Fruit fly (Drosophila melanogaster) whole organism, embryonic: Measurements from ENCODE around the gene Reg-2.

Experiments used
- Bdp1 ChIP-seq: fragments of 200-800 bp; sonication (Bioruptor generic); optimal IDR thresholded peaks from 3 replicates; lab custom pipeline; 2016; ENCODE audit warnings: missing biosample characterization, missing genetic modification characterization
- CG10267 ChIP-seq: fragments of 200-800 bp; sonication (Bioruptor generic); optimal IDR thresholded peaks from 2 replicates; lab custom pipeline; 2018; ENCODE audit warnings: missing biosample characterization, mild to moderate bottlenecking, missing genetic modification characterization, moderate library complexity
- CG12155 ChIP-seq: fragments of 200-800 bp; sonication (Bioruptor generic); optimal IDR thresholded peaks from 3 replicates; lab custom pipeline; 2016; ENCODE audit warnings: missing biosample characterization, missing genetic modification characterization
- CG12942 ChIP-seq: fragments of 200-800 bp; sonication (Bioruptor generic); optimal IDR thresholded peaks from 3 replicates; lab custom pipeline; 2016; ENCODE audit warnings: missing biosample characterization, missing genetic modification characterization
- CG13424 ChIP-seq: fragments of 200-800 bp; sonication (Bioruptor generic); optimal IDR thresholded peaks from 2 replicates; lab custom pipeline; 2019; ENCODE audit warnings: missing biosample characterization, mild to moderate bottlenecking, missing genetic modification characterization, moderate library complexity
- CG14667 ChIP-seq: fragments of 200-800 bp; sonication (Bioruptor generic); IDR thresholded peaks from 2 replicates; pipeline ENCODE4 v1.3.6; 2022; ENCODE audit warnings: missing biosample characterization, missing genetic modification characterization
- CG17612 ChIP-seq: fragments of 200-800 bp; sonication (Bioruptor generic); IDR thresholded peaks from 2 replicates; pipeline ENCODE4 v1.3.6; 2022; ENCODE audit warnings: missing biosample characterization, missing genetic modification characterization
- CG17829 ChIP-seq: fragments of 200-800 bp; optimal IDR thresholded peaks from 2 replicates; lab custom pipeline; 2019; ENCODE audit warnings: missing biosample characterization, mild to moderate bottlenecking, missing genetic modification characterization, moderate library complexity
- CG2875 ChIP-seq: fragments of 200-800 bp; sonication (Bioruptor generic); optimal IDR thresholded peaks from 2 replicates; lab custom pipeline; 2017; ENCODE audit warnings: missing biosample characterization, mild to moderate bottlenecking, missing genetic modification characterization, missing genetic modification reagents
- CG3163 ChIP-seq: fragments of 200-800 bp; sonication (Bioruptor generic); optimal IDR thresholded peaks from 3 replicates; lab custom pipeline; 2016; ENCODE audit warnings: missing biosample characterization, missing genetic modification characterization
- CG4424 ChIP-seq: fragments of 200-800 bp; sonication (Bioruptor generic); optimal IDR thresholded peaks from 3 replicates; lab custom pipeline; 2016; ENCODE audit warnings: missing biosample characterization, missing genetic modification characterization
- CG4730 ChIP-seq: fragments of 200-800 bp; sonication (Bioruptor generic); IDR thresholded peaks from 2 replicates; pipeline ENCODE4 v1.3.6; 2022; ENCODE audit warnings: missing biosample characterization, missing genetic modification characterization
- CG7357 ChIP-seq: fragments of 200-800 bp; sonication (Bioruptor generic); IDR thresholded peaks from 3 replicates; pipeline ENCODE4 v1.3.6; 2022; ENCODE audit warnings: missing biosample characterization, missing genetic modification characterization
- CG8290 ChIP-seq, 3 experiments: fragments of 200-800 bp; sonication (Bioruptor generic); optimal IDR thresholded peaks; 2 replicates each; lab custom pipeline; 2016 to 2019; ENCODE audit warnings: missing biosample characterization in 3 of 3, missing genetic modification characterization in 3 of 3, mild to moderate bottlenecking in 2 of 3, moderate library complexity in 1 of 3
- CG8765 ChIP-seq: fragments of 200-800 bp; sonication (Bioruptor generic); IDR thresholded peaks from 2 replicates; pipeline ENCODE4 v1.3.6; 2022; ENCODE audit warnings: missing biosample characterization, missing genetic modification characterization
- CTCF ChIP-seq: fragments of 200-800 bp; sonication (Bioruptor generic); optimal IDR thresholded peaks from 2 replicates; lab custom pipeline; 2017; ENCODE audit warnings: missing biosample characterization, mild to moderate bottlenecking, missing genetic modification characterization, moderate library complexity
- Dbx ChIP-seq: fragments of 200-800 bp; sonication (Bioruptor generic); IDR thresholded peaks from 3 replicates; pipeline ENCODE4 v1.3.6; 2022; ENCODE audit warnings: missing biosample characterization, missing genetic modification characterization
- Dip3 ChIP-seq: fragments of 200-800 bp; sonication (Bioruptor generic); optimal IDR thresholded peaks from 3 replicates; lab custom pipeline; 2016; ENCODE audit warnings: missing biosample characterization, missing genetic modification characterization
- Doc3 ChIP-seq: fragments of 200-800 bp; sonication (Bioruptor generic); IDR thresholded peaks from 3 replicates; pipeline ENCODE4 v1.3.6; 2022; ENCODE audit warnings: missing biosample characterization, missing genetic modification characterization; ENCODE audit not compliant: partially characterized antibody
- Ets65A ChIP-seq: fragments of 200-800 bp; sonication (Bioruptor generic); peaks from one replicate; lab custom pipeline; 2016; ENCODE audit warnings: missing biosample characterization, missing genetic modification characterization
- GATAe ChIP-seq: fragments of 200-800 bp; sonication (Bioruptor generic); conservative IDR thresholded peaks from 2 replicates; pipeline ENCODE4 v1.3.6; 2022; ENCODE audit warnings: missing biosample characterization, missing genetic modification characterization
- HLH4C ChIP-seq: fragments of 200-800 bp; sonication (Bioruptor generic); IDR thresholded peaks from 3 replicates; pipeline ENCODE4 v1.3.6; 2022; ENCODE audit warnings: missing biosample characterization, missing genetic modification characterization; ENCODE audit not compliant: partially characterized antibody
- Hand ChIP-seq: fragments of 200-800 bp; sonication (Bioruptor generic); optimal IDR thresholded peaks from 2 replicates; lab custom pipeline; 2017; ENCODE audit warnings: mild to moderate bottlenecking, missing biosample characterization, missing genetic modification reagents, missing genetic modification characterization
- NfI ChIP-seq: fragments of 200-800 bp; sonication (Bioruptor generic); optimal IDR thresholded peaks from 3 replicates; lab custom pipeline; 2018; ENCODE audit warnings: missing biosample characterization, mild to moderate bottlenecking, missing genetic modification characterization, moderate library complexity
- Spps ChIP-seq: fragments of 200-800 bp; sonication (Bioruptor generic); optimal IDR thresholded peaks from 2 replicates; lab custom pipeline; 2018; ENCODE audit warnings: missing biosample characterization, mild to moderate bottlenecking, missing genetic modification characterization
- TFAM ChIP-seq: fragments of 200-800 bp; sonication (Bioruptor generic); optimal IDR thresholded peaks from 2 replicates; lab custom pipeline; 2017; ENCODE audit warnings: missing biosample characterization, missing genetic modification characterization, inconsistent platforms
- al ChIP-seq: fragments of 200-800 bp; sonication (Bioruptor generic); IDR thresholded peaks from 2 replicates; pipeline ENCODE4 v1.3.6; 2022; ENCODE audit warnings: missing biosample characterization, missing genetic modification characterization
- amos ChIP-seq: fragments of 200-800 bp; sonication (Bioruptor generic); IDR thresholded peaks from 2 replicates; pipeline ENCODE4 v1.3.6; 2022; ENCODE audit warnings: missing biosample characterization, missing genetic modification characterization; ENCODE audit not compliant: partially characterized antibody
- ap ChIP-seq: fragments of 200-800 bp; sonication (Bioruptor generic); IDR thresholded peaks from 2 replicates; pipeline ENCODE4 v1.3.6; 2022; ENCODE audit warnings: missing biosample characterization, missing genetic modification characterization
- bsh ChIP-seq, 2 experiments: fragments of 200-800 bp; sonication (Bioruptor generic); optimal IDR thresholded peaks; 2 replicates each; lab custom pipeline; 2017 to 2018; ENCODE audit warnings: mild to moderate bottlenecking in 2 of 2, missing biosample characterization in 2 of 2, missing genetic modification characterization in 2 of 2, moderate library complexity in 1 of 2
- cad ChIP-seq: fragments of >200 bp; optimal IDR thresholded peaks from 2 replicates; lab custom pipeline; 2017; ENCODE audit warnings: missing biosample characterization, missing genetic modification characterization
- chm ChIP-seq: fragments of 200-800 bp; sonication (Bioruptor generic); IDR thresholded peaks from 2 replicates; pipeline ENCODE4 v1.3.6; 2022; ENCODE audit warnings: missing biosample characterization, missing genetic modification characterization
- dan ChIP-seq: fragments of 200-800 bp; sonication (Bioruptor generic); IDR thresholded peaks from 2 replicates; pipeline ENCODE4 v1.3.6; 2022; ENCODE audit warnings: missing biosample characterization, missing genetic modification characterization
- disco-r ChIP-seq: fragments of 200-800 bp; sonication (Bioruptor generic); optimal IDR thresholded peaks from 2 replicates; lab custom pipeline; 2016; ENCODE audit warnings: missing biosample characterization, missing genetic modification characterization
- emc ChIP-seq: fragments of 200-800 bp; sonication (Bioruptor generic); optimal IDR thresholded peaks from 2 replicates; lab custom pipeline; 2016; ENCODE audit warnings: missing biosample characterization, missing genetic modification characterization
- ems ChIP-seq: fragments of 200-800 bp; sonication (Bioruptor generic); optimal IDR thresholded peaks from 3 replicates; lab custom pipeline; 2016; ENCODE audit warnings: missing biosample characterization, missing genetic modification characterization
- fd64A ChIP-seq: fragments of 200-800 bp; sonication (Bioruptor generic); optimal IDR thresholded peaks from 3 replicates; lab custom pipeline; 2018; ENCODE audit warnings: missing biosample characterization, mild to moderate bottlenecking, missing genetic modification characterization
- inv ChIP-seq: fragments of 200-800 bp; sonication (Bioruptor generic); IDR thresholded peaks from 2 replicates; pipeline ENCODE4 v1.3.6; 2022; ENCODE audit warnings: missing biosample characterization, missing genetic modification characterization; ENCODE audit not compliant: partially characterized antibody
- jigr1 ChIP-seq: fragments of 200-800 bp; sonication (Bioruptor generic); IDR thresholded peaks from 3 replicates; pipeline ENCODE4 v1.3.6; 2022; ENCODE audit warnings: missing biosample characterization, missing genetic modification characterization
- nerfin-2 ChIP-seq: fragments of 200-800 bp; sonication (Bioruptor generic); IDR thresholded peaks from 2 replicates; pipeline ENCODE4 v1.3.6; 2022; ENCODE audit warnings: missing biosample characterization, missing genetic modification characterization; ENCODE audit not compliant: partially characterized antibody
- ranshi ChIP-seq: fragments of 200-800 bp; sonication (Bioruptor generic); IDR thresholded peaks from 2 replicates; pipeline ENCODE4 v1.3.6; 2022; ENCODE audit warnings: missing biosample characterization, missing genetic modification characterization
- shn ChIP-seq: fragments of 200-800 bp; sonication (Bioruptor generic); optimal IDR thresholded peaks from 3 replicates; lab custom pipeline; 2016; ENCODE audit warnings: missing biosample characterization, missing genetic modification characterization
- so ChIP-seq: fragments of 200-800 bp; sonication (Bioruptor generic); IDR thresholded peaks from 3 replicates; pipeline ENCODE4 v1.3.6; 2022; ENCODE audit warnings: missing biosample characterization, missing genetic modification characterization
- ssp ChIP-seq: fragments of 200-800 bp; sonication (Bioruptor generic); IDR thresholded peaks from 2 replicates; pipeline ENCODE4 v1.3.6; 2022; ENCODE audit warnings: missing biosample characterization, missing genetic modification characterization
- tup ChIP-seq: fragments of 200-800 bp; sonication (Bioruptor generic); optimal IDR thresholded peaks from 2 replicates; lab custom pipeline; 2016; ENCODE audit warnings: missing biosample characterization, mild to moderate bottlenecking, missing genetic modification characterization, moderate library complexity
- usp ChIP-seq: fragments of >200 bp; optimal IDR thresholded peaks from 2 replicates; lab custom pipeline; 2017; ENCODE audit warnings: missing biosample characterization, missing genetic modification characterization
- zen ChIP-seq: fragments of 200-800 bp; sonication (Bioruptor generic); optimal IDR thresholded peaks from 3 replicates; lab custom pipeline; 2018; ENCODE audit warnings: missing biosample characterization, mild to moderate bottlenecking, missing genetic modification characterization, moderate library complexity
- zen2 ChIP-seq: fragments of 200-800 bp; sonication (Bioruptor generic); IDR thresholded peaks from 3 replicates; pipeline ENCODE4 v1.3.6; 2022; ENCODE audit warnings: missing biosample characterization, missing genetic modification characterization; ENCODE audit not compliant: partially characterized antibody

The Reg-2 gene

dm6 chr3L:629916-630663, 23.7 kb upstream of the Reg-2 start (continued):
- TF ChIP-seq Dip3 (GFP tag; lab: Kevin White, UChicago) (peak; percentile 9), ap (GFP tag; lab: Robert Waterston, UW) (0 out of 2 replicates have a peak, but pooled peaks have one; percentile 45), NfI (GFP tag; lab: Kevin White, UChicago) (peak; percentile 63), CG4424 (GFP tag; lab: Kevin White, UChicago) (peak; percentile 49), CG17829 (tag; lab: Kevin White, UChicago) (peak; percentile 7), ranshi (GFP tag; lab: Robert Waterston, UW) (0 out of 2 replicates have a peak, but pooled peaks have one; percentile 55), cad (no peak)

dm6 chr3L:629353-629915, 23.1 kb upstream of the Reg-2 start:
- no peak for TF ChIP-seq CG2875 (GFP tag; lab: Kevin White, UChicago)
- TF ChIP-seq GATAe (GFP tag; lab: Robert Waterston, UW), result no peak
- peak; percentile 27; the same call in 1 of the 3 replicates for TF ChIP-seq Dbx (GFP tag; lab: Robert Waterston, UW)
- no peak for TF ChIP-seq CG8290 (GFP tag; optimal IDR thresholded peaks at IDR 0.05; lab: Kevin White, UChicago)
- TF ChIP-seq CG8290 (tag; optimal IDR thresholded peaks at IDR 0.05; lab: Kevin White, UChicago), result peak in 1 of 2 experiments; percentile 60
- no peak for TF ChIP-seq ssp (GFP tag; lab: Robert Waterston, UW)
- no peak for TF ChIP-seq CG12155 (GFP tag; lab: Kevin White, UChicago)
- TF ChIP-seq al, result no peak
- TF ChIP-seq CG7357 (GFP tag; lab: Robert Waterston, UW), result no peak
- TF ChIP-seq so (GFP tag; lab: Robert Waterston, UW), result 0 out of 3 replicates have a peak, but pooled peaks have one; percentile 5
- peak; percentile 68; the same call in 1 of the 2 replicates for TF ChIP-seq chm (GFP tag; lab: Robert Waterston, UW)
- TF ChIP-seq CG8765, result no peak
- no peak for TF ChIP-seq CG12942 (GFP tag; lab: Kevin White, UChicago)
- TF ChIP-seq emc, result no peak
- TF ChIP-seq Doc3, result no peak
- TF ChIP-seq ems (GFP tag; lab: Kevin White, UChicago), result no peak
- no peak for TF ChIP-seq amos (GFP tag; lab: Robert Waterston, UW)
- no peak for TF ChIP-seq disco-r (GFP tag; lab: Kevin White, UChicago)
- no peak for TF ChIP-seq CG10267
- no peak for TF ChIP-seq zen2 (GFP tag; lab: Robert Waterston, UW)
- no peak for TF ChIP-seq CTCF (GFP tag; lab: Kevin White, UChicago)
- no peak for TF ChIP-seq inv (GFP tag; lab: Robert Waterston, UW)
- TF ChIP-seq dan (GFP tag; lab: Robert Waterston, UW), result no peak
- TF ChIP-seq bsh (GFP tag; optimal IDR thresholded peaks at IDR 0.05; lab: Kevin White, UChicago), result no peak
- TF ChIP-seq zen (tag; lab: Kevin White, UChicago), result no peak
- peak; percentile 28 for TF ChIP-seq fd64A
- no peak for TF ChIP-seq jigr1 (GFP tag; lab: Robert Waterston, UW)
- peak; percentile 80 for TF ChIP-seq Ets65A
- no peak for TF ChIP-seq CG13424 (tag; lab: Kevin White, UChicago)
- no peak for TF ChIP-seq CG17612
- no peak for TF ChIP-seq Hand (GFP tag; lab: Kevin White, UChicago)
- 0 out of 2 replicates have a peak, but pooled peaks have one; percentile 12 for TF ChIP-seq CG4730 (GFP tag; lab: Robert Waterston, UW)
- TF ChIP-seq shn, result no peak
- no peak for TF ChIP-seq TFAM (GFP tag; lab: Kevin White, UChicago)
- TF ChIP-seq usp (GFP tag; lab: Kevin White, UChicago), result no peak
- TF ChIP-seq Spps (tag; lab: Kevin White, UChicago), result no peak
- TF ChIP-seq Bdp1 (GFP tag; lab: Kevin White, UChicago), result no peak
- TF ChIP-seq nerfin-2 (GFP tag; lab: Robert Waterston, UW), result no peak
- TF ChIP-seq HLH4C, result no peak
- TF ChIP-seq CG3163 (GFP tag; lab: Kevin White, UChicago), result peak; percentile 28
- TF ChIP-seq CG14667 (GFP tag; lab: Robert Waterston, UW), result no peak
- no peak for TF ChIP-seq tup (GFP tag; lab: Kevin White, UChicago)
